Worm (Caenorhabditis elegans): Measurements from ENCODE around the gene vkmt-1.

The vkmt-1 gene

DNA sequence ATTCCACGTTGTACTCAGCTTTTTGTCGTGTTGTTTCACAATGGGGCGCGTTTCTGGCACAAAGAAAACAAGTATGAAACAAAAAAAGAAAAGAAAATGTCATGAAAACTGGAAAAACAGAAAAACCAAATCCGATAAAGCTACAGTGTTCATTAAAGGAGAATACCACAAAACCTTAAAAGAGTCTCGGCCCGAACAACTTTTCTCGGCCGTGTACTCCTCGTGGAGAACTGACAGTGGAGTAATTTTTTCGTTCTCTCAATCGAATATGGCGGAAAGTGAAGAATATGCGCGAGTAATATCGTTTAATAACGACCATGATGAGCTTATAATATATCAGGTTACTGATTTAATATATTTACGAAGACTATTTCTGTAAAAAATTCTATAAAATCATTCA lies at the start of gene vkmt-1, which contains the start of gene tag-335:
Gene vkmt-1, plus strand, starts transcription at position 219 of the 400 bp plus-strand sequence.
Gene tag-335, minus strand, starts transcription at position 88 of the 400 bp plus-strand sequence.
- no peak for TF ChIP-seq unc-62 (GFP tag; optimal IDR thresholded peaks at IDR 0.05)

DNA sequence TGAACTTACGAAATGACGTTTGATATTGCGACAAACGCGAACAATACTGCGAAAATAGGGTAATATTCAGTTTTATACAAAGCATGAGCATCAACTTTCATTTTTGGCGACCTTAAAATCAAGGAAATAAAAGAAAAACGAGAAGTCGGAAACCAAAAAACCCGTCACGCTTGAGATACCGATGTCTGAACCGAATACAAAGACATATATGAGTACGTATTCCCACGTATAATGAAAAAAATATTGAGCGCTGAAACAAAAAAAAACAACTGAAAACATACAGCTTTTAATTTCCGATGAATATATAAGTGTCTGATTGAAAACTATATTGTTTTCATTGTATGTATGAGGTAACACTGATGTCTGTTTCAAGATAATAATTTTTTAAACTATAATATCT lies 48.8 kb upstream of the vkmt-1 start, which contains the start of gene sre-18:
Gene sre-18, minus strand, starts transcription at position 101 of the 400 bp plus-strand sequence.
- TF ChIP-seq unc-62 (GFP tag; optimal IDR thresholded peaks at IDR 0.05) = no peak

DNA sequence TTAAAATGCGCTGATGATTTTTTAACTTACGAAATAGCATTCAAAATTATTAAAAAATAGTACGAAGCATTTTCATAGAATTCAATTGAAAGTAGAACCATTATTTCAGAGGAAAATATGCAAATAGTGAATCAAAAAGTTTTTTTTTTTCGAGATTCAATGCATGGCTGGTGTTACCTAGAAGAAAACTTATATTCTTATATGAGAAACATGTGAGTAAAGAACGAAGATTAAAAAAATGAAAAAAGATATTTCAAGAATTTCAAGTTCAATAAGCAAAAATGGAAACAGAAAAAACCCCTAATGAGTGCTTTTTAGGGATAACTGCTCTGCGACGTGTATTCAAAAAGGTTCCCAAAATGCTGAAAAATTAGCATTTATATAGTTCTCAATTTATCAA lies 42.5 kb upstream of the vkmt-1 start, which contains the start of gene sre-16:
Gene sre-16, minus strand, starts transcription at position 101 of the 400 bp plus-strand sequence.
- TF ChIP-seq unc-62 (GFP tag; optimal IDR thresholded peaks at IDR 0.05) = no peak

DNA sequence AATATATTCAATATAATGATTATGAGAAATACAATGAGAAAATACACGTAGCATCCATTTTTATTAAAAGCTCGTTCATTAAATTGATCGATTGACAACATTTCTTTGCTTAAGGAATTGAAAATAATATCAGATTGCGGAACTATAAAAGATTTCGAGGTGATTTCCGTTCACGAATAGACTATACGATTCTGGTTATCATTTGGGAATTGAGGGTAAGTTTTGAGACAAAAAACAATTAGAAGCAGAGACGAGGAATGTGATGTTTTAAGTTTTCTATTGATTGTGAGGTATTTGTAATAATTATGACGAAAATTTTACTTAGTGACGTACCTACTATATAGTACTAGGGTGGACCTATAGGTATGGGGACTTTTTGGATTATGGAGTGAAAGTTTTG lies 39.7 kb upstream of the vkmt-1 start, which contains the start of gene sre-19:
Gene sre-19, minus strand, starts transcription at position 101 of the 400 bp plus-strand sequence.
- no peak for TF ChIP-seq unc-62 (GFP tag; optimal IDR thresholded peaks at IDR 0.05)

- TF ChIP-seq unc-62 (GFP tag; optimal IDR thresholded peaks at IDR 0.05) = no peak
These were observed 33.8 kb upstream of the vkmt-1 start, which contains the start of gene sre-15 for ce11 chrIV:12244706-12245105. sre-15 (minus strand) TSS chrIV:12244806.

- TF ChIP-seq unc-62 (GFP tag; optimal IDR thresholded peaks at IDR 0.05) = no peak
These were observed 25.9 kb upstream of the vkmt-1 start, which contains the start of gene dnj-26 for ce11 chrIV:12252579-12252978. dnj-26 (minus strand) TSS chrIV:12252679.

DNA sequence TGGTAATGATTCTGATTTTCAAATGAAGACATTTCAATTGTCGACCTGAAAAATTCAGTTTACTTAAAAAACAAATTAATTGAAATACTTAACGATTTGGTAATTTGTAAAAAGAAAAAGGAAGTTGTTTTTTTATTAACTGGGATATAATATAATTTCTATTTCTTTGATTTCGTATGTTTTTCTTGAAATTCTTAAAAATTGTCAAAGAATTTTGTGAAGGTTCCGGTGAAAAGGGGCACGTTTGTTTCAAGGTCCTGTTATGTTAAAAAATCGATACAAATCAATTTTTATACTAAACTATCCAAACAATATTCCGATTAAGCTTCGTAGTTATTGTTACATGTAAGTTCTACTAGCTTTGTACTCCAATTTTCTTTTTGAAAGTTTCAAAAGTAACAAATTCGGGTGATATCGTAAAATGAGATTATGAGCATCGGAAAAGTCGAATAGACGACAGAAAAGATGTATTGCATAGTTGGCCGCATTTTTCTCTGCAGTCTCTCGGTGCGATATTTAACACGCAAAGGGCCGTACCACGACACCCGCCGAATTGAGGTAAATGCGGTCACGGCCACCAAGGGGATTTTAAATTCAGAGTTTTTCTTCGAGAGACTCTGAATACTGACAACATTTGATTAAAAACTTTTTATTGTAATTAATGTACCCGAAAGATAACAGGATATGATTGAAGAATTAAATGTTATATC lies 19.2 kb upstream of the vkmt-1 start, which contains the start of gene Y39C12A.9:
Gene Y39C12A.9, minus strand, starts transcription at position 51 of the 710 bp plus-strand sequence.
- TF ChIP-seq unc-62 (GFP tag; optimal IDR thresholded peaks at IDR 0.05) = no peak

ce11 chrIV:12261353-12261752 lies 17.2 kb upstream of the vkmt-1 start, which contains the start of gene sre-14:
sre-14 (minus strand) TSS chrIV:12261453.
- no peak for TF ChIP-seq unc-62 (GFP tag; optimal IDR thresholded peaks at IDR 0.05)

DNA sequence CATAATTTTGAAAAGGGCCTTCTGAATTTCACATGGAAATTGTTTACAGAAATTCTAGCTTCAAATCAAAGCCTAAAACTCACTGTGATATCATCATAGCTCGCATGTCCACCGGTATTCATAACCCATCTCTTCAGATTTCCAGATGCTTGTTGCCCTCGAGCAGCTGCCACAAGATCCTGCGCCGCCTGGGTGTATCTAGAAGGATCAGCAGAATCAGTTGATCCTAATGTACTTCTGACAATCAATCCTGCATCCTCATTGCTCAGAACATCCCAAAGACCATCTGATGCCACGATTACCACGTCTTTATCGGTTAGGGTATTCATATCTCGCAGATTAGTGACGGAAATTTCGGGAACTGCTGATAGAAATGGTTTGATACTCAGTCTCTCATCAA lies 12.6 kb upstream of the vkmt-1 start:
- no peak for TF ChIP-seq unc-62 (GFP tag; optimal IDR thresholded peaks at IDR 0.05)

ce11 chrIV:12268272-12269045 lies 10.1 kb upstream of the vkmt-1 start, which contains the start of the genes ppm-1.H and rpl-34:
ppm-1.H (minus strand) TSS chrIV:12268322.
rpl-34 (plus strand) TSS chrIV:12268995.
- TF ChIP-seq unc-62 (GFP tag; optimal IDR thresholded peaks at IDR 0.05) = no peak

DNA sequence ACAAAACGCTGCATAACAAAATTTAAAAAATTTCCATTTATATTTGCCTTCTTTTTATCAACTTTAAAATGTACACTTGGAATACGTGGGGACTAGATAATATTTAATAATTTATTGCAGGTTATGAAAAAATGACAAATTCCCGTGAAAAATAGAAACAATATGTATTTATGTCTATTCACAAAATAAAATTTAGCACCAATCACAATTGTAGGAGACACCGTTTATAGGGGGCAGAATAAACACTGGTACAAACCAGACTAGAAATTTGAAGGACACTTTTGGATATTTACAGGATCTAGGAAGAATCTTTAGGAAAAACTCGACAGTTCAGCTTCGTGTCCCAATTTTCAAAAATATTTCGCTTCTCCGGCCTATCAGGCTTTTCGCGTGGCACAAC lies 8.1 kb upstream of the vkmt-1 start, which contains the start of gene C42C1.3:
Gene C42C1.3, minus strand, starts transcription at position 101 of the 400 bp plus-strand sequence.
- TF ChIP-seq unc-62 (GFP tag; optimal IDR thresholded peaks at IDR 0.05) = no peak

DNA sequence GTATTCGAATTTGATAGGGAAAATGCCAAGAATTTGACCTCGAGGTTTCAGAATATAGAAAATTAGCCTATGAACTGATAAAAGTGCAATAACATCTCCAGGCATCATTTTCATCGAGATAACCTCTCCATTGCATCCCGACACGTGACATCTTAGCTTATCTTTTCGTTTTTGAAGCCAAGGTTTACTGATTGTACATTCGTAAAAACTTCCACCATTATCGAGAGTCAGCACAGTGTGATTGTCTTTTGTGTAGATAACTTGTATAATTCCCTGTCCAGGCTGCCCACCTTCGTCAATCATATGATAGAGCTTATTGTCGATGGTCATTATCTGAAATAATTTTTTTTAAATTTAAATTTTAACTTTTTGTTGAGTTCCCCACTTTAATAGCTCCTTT lies 4.2 kb upstream of the vkmt-1 start:
- no peak for TF ChIP-seq unc-62 (GFP tag; optimal IDR thresholded peaks at IDR 0.05)

DNA sequence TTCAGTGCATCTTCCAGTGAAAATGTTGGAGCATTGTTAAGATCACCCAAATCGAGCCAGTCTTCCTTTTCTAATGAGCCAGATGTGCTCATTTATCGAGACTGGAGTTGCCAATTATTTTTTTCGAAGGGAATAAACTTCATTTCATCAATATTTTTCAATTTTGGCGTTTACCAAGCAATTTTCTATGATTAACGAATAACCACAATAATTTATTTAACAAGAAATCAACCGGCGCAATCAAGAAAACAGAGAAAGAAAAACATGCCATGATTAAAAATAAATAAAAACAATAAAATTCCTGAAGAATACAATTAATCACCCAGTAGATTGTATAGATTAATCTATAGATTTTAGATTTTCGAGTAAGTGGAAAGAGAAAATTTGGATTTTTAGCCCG lies 2.6 kb upstream of the vkmt-1 start, which contains the start of gene vps-8:
Gene vps-8, minus strand, starts transcription at position 101 of the 400 bp plus-strand sequence.
- no peak for TF ChIP-seq unc-62 (GFP tag; optimal IDR thresholded peaks at IDR 0.05)

ce11 chrIV:12279340-12279739 lies 815 bp downstream of the vkmt-1 start, which contains the start of gene ltah-1.1:
ltah-1.1 (plus strand) TSS chrIV:12279622.
- no peak for TF ChIP-seq unc-62 (GFP tag; optimal IDR thresholded peaks at IDR 0.05)

DNA sequence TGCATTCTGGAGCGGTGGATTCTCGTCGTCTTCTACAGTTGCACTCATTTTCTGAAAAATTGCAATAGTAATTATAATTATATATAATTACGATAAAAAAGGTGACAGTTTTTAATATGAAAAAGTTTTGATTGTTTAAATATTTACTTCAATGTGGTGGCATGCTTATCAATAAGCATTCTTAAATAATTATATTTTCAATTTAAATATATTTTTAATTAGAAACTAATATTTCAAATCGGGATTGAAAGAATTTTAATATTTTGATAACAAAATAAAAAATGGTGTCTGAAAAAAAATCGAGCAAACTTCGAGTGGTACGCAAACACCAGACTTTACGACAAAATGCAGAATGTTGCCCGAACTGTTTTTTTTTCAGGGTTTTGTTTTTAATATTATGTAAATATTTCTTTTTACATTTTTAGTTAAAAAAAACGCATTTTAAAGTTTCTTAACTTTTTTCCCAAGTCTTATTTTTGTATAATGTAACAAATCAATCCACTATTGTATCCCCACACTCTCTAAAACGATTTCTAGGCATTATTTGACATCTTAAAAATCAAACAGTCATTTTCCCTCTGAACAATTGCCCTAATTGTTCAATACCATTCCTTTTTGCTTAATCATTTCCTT lies 3.7 kb downstream of the vkmt-1 start, which contains the start of the genes C42C1.12 and C42C1.19:
Gene C42C1.12, minus strand, starts transcription at position 51 of the 633 bp plus-strand sequence.
Gene C42C1.19, plus strand, starts transcription at position 583 of the 633 bp plus-strand sequence.
- TF ChIP-seq unc-62 (GFP tag; optimal IDR thresholded peaks at IDR 0.05) = no peak
